Fruit fly (Drosophila melanogaster) Kc167 (cell line): ENCODE measurements around the gene sba.

Experiments
- Myc ChIP-seq: fragments of >200 bp; optimal IDR thresholded peaks from 2 replicates; lab custom pipeline; 2017; ENCODE audit warnings: missing external identifiers
- Sin3A ChIP-seq: fragments of >200 bp; optimal IDR thresholded peaks from 2 replicates; lab custom pipeline; 2018; ENCODE audit warnings: missing external identifiers
- insv ChIP-seq: fragments of >200 bp; optimal IDR thresholded peaks from 3 replicates; lab custom pipeline; 2018; ENCODE audit warnings: missing external identifiers
- psq ChIP-seq: fragments of >200 bp; optimal IDR thresholded peaks from 2 replicates; lab custom pipeline; 2017; ENCODE audit warnings: missing external identifiers

DNA sequence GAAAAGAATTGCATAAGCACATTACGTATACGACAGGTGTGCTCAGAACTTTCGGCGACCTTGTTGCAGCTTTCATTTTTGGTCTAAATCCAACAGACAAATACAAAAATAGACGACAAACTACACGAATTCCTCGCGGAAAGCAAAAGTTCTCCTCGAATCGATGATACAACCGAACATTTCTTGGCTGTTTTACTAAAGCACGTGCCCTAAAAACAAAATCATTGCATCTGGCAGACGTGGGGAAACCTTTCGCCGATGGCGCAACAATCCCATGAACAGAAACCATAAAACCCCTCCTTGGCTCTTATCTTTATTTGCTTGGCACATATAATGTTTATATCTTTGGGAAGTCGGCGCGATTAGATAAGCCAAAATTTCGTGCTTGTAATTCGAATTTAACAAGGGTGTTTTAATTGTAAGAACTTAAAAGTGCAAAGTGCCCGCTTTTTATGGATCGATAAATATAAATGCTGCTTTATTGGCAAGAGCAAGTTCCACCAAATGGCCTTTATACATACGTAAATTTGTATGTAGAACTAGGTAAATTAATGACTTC, 15.9 kb upstream of the sba start:
- no peak for TF ChIP-seq insv (lab: Kevin White, UChicago)
- no peak for TF ChIP-seq psq
- no peak for TF ChIP-seq Sin3A
- no peak for TF ChIP-seq Myc (lab: Kevin White, UChicago)
